Worm (Caenorhabditis elegans): ENCODE measurements around the gene F48G7.8.

- TF ChIP-seq elt-3 (tag; optimal IDR thresholded peaks at IDR 0.05) (no peak), ZK546.5 (tag; optimal IDR thresholded peaks at IDR 0.05) (no peak), nhr-12 (tag; optimal IDR thresholded peaks at IDR 0.05) (no peak), nhr-237 (tag; optimal IDR thresholded peaks at IDR 0.05) (no peak), lin-39 (tag; optimal IDR thresholded peaks at IDR 0.05) (no peak)
These were observed 8.8 kb upstream of the F48G7.8 start, which contains the start of gene pals-31 for ce11 chrV:636281-636680.

Data from whole organism, L2 larva.